Worm (Caenorhabditis elegans): Measurements from ENCODE around the gene Y25C1A.8.

DNA sequence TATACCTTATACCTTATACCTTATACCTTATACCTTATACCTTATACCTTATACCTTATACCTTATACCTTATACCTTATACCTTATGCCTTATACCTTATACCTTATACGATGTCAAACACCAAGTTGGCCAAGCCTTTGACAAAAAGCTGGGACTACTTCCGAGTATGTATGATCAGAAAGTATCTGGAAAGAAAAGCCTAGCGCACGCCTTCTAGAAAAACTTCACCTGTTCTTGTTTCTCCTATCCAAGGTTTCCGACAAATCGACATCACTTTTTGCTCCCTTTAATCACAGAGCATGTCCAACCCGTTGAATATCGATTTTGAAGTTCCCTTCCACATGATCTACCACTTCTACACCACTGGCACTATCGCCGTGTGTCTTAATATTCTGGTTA lies 28.4 kb downstream of the Y25C1A.8 start, which contains the start of gene sri-28:
- TF ChIP-seq W03F9.2 (tag; optimal IDR thresholded peaks at IDR 0.05) (no peak), dao-5 (tag; optimal IDR thresholded peaks at IDR 0.05) (no peak)
